Worm (Caenorhabditis elegans): ENCODE results near the gene srh-169.

The srh-169 gene

DNA sequence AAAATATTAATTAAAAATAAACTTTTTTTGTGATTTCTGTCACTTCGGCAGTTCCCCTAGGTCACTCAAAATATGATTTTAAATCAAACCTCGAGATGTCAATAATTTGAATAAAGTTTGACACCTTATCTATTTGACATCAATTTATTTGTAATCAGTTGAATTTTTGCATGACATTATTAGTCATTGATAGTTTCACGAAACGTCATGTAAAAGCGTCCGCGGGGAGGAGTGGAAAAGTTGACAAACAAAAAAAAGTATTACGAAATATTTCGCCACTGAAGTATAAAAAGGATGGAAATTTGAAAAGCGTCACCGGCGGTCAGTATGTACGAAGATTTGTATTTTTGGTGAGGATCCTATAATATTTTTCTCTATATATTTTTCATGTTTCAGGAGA is 22.9 kb upstream of the srh-169 start, which contains the start of gene K09D9.1:
Gene K09D9.1, plus strand, starts transcription at position 271 of the 400 bp plus-strand sequence.
- TF ChIP-seq tbx-2 (tag; optimal IDR thresholded peaks at IDR 0.05) (no peak), K09A11.1 (tag; optimal IDR thresholded peaks at IDR 0.05; ENCODE audit: insufficient read depth) (no peak), ama-1 (optimal IDR thresholded peaks at IDR 0.05) (no peak), pqm-1 (tag; optimal IDR thresholded peaks at IDR 0.05) (no peak), lin-11 (tag; optimal IDR thresholded peaks at IDR 0.05) (no peak), eyg-1 (tag; optimal IDR thresholded peaks at IDR 0.05) (no peak), npax-4 (tag; optimal IDR thresholded peaks at IDR 0.05) (no peak), hlh-13 (GFP tag; optimal IDR thresholded peaks at IDR 0.05) (no peak), pha-4 (tag; optimal IDR thresholded peaks at IDR 0.05) (no peak), hlh-6 (tag; optimal IDR thresholded peaks at IDR 0.05) (no peak), fax-1 (tag; optimal IDR thresholded peaks at IDR 0.05) (no peak), C08G9.2 (tag; optimal IDR thresholded peaks at IDR 0.05) (no peak), ets-4 (tag; optimal IDR thresholded peaks at IDR 0.05) (no peak)

ce11 chrV:4029627-4030026 is 18.0 kb upstream of the srh-169 start:
- TF ChIP-seq ceh-31 (tag; optimal IDR thresholded peaks at IDR 0.05): peak; percentile 31
- no peak for TF ChIP-seq hlh-13 (GFP tag; optimal IDR thresholded peaks at IDR 0.05)
- TF ChIP-seq ref-2 (tag; optimal IDR thresholded peaks at IDR 0.05): peak; percentile 60
- TF ChIP-seq F13H6.1 (tag; optimal IDR thresholded peaks at IDR 0.05): no peak
- peak; percentile 49 for TF ChIP-seq nfya-1 (tag; optimal IDR thresholded peaks at IDR 0.05)
- TF ChIP-seq unc-42 (tag; optimal IDR thresholded peaks at IDR 0.05): peak; percentile 3

DNA sequence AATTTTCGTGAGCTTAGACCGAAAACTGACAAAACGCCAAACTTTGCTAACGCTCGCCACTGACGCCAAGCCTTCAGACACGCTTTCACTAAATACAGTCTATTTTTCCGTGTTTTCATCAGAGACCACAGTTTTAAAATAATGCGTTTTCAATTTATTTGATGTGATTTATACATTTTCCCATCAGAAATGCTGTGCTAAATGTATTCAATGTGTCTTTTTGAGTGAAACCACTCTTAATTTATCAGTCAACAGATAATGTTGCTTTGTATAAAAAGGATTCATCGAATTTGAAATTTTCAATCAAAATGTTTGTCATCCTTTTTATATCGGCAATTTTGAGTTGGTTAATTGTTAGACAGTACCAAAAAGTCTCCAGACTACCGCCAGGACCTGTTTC is 16.3 kb upstream of the srh-169 start, which contains the start of gene cyp-35A4:
Gene cyp-35A4, plus strand, starts transcription at position 301 of the 400 bp plus-strand sequence.
- TF ChIP-seq C08G9.2 (tag; optimal IDR thresholded peaks at IDR 0.05) (no peak), nfya-1 (tag; optimal IDR thresholded peaks at IDR 0.05) (no peak), dve-1 (tag; optimal IDR thresholded peaks at IDR 0.05) (no peak), hlh-30 (tag; optimal IDR thresholded peaks at IDR 0.05; ENCODE audit: insufficient read depth) (no peak), sdc-2 (tag; optimal IDR thresholded peaks at IDR 0.05) (no peak), Y22D7AL.16 (tag; optimal IDR thresholded peaks at IDR 0.05) (no peak), npax-4 (tag; optimal IDR thresholded peaks at IDR 0.05) (no peak)

DNA sequence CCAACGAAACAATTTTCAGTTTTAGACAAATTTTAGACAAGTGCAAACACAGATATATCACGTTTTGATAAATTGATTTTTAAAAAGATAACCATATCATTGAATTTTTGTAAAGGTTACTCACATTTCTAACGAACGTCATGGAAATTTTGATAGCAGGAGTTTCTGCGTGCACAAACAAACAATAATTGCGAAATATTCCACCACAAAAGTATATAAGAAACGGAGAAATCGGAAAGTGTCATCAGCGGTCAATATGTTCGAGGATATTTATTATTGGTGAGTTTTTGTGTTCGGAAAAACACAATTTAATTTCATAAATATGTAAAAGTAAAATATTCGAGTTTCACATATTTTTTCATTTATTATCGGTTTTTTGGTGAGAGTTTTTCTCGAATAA is 13.3 kb upstream of the srh-169 start, which contains the start of gene C49G7.7:
Gene C49G7.7, plus strand, starts transcription at position 174 of the 400 bp plus-strand sequence.
- no peak for TF ChIP-seq fkh-6 (tag; optimal IDR thresholded peaks at IDR 0.05)
- TF ChIP-seq unc-86 (tag; optimal IDR thresholded peaks at IDR 0.05): no peak
- TF ChIP-seq ceh-24 (tag; optimal IDR thresholded peaks at IDR 0.05): no peak
- TF ChIP-seq ceh-34 (tag; optimal IDR thresholded peaks at IDR 0.05): no peak
- TF ChIP-seq pha-4 (tag; optimal IDR thresholded peaks at IDR 0.05): no peak
- TF ChIP-seq unc-55 (GFP tag; optimal IDR thresholded peaks at IDR 0.05): no peak
- no peak for TF ChIP-seq elt-4 (tag; optimal IDR thresholded peaks at IDR 0.05)
- no peak for TF ChIP-seq unc-3 (GFP tag; conservative IDR thresholded peaks at IDR 0.05)
- no peak for TF ChIP-seq unc-3 (tag; optimal IDR thresholded peaks at IDR 0.05)
- TF ChIP-seq sox-4 (tag; optimal IDR thresholded peaks at IDR 0.05): no peak
- no peak for TF ChIP-seq dve-1 (tag; optimal IDR thresholded peaks at IDR 0.05)
- TF ChIP-seq ceh-19 (GFP tag; optimal IDR thresholded peaks at IDR 0.05): no peak
- no peak for TF ChIP-seq ceh-48 (tag; optimal IDR thresholded peaks at IDR 0.05)
- TF ChIP-seq ceh-22 (tag; optimal IDR thresholded peaks at IDR 0.05): no peak

DNA sequence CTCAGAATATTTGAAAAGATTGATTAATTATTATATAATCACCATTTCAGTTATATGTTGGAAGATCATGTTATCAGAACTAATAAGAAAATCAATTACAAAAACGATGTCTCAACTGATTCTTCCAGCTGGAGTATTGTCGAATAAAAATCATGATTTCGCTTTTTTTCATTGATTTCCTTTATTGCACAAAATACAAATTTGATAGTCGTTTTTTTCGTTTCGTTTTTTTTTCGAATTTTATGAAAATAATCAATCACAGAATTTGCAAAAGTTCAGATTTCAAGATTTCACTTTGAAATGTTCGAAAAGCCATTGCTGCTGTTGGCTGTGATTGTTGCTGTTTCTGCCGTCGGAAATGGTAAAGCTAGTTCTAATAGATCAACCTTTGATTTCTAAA is 11.8 kb upstream of the srh-169 start, which contains the start of gene C49G7.13:
Gene C49G7.13, plus strand, starts transcription at position 301 of the 400 bp plus-strand sequence.
- TF ChIP-seq che-1 (tag; optimal IDR thresholded peaks at IDR 0.05): no peak
- no peak for TF ChIP-seq ceh-9 (tag; optimal IDR thresholded peaks at IDR 0.05)
- no peak for TF ChIP-seq hlh-8 (tag; optimal IDR thresholded peaks at IDR 0.05)
- TF ChIP-seq sox-4 (tag; optimal IDR thresholded peaks at IDR 0.05): no peak
- no peak for TF ChIP-seq dmd-4 (tag; optimal IDR thresholded peaks at IDR 0.05; ENCODE audit: borderline replicate concordance)
- TF ChIP-seq lim-6 (tag; optimal IDR thresholded peaks at IDR 0.05): no peak
- no peak for TF ChIP-seq tbx-7 (tag; optimal IDR thresholded peaks at IDR 0.05)

All from whole organism, late embryonic.